Worm (Caenorhabditis elegans): Measurements from ENCODE around the gene hizr-1.

The hizr-1 gene

ce11 chrX:11310285-11310838, 7.7 kb upstream of the hizr-1 start, which contains the start of gene F08G12.5:
Gene F08G12.5, minus strand, starts transcription at chrX:11310285.
- TF ChIP-seq ces-1 (GFP tag; optimal IDR thresholded peaks at IDR 0.05): no peak
- TF ChIP-seq sptf-1 (tag; optimal IDR thresholded peaks at IDR 0.05): no peak
- TF ChIP-seq unc-39 (tag; optimal IDR thresholded peaks at IDR 0.05): no peak
- TF ChIP-seq blmp-1 (tag; optimal IDR thresholded peaks at IDR 0.05): no peak
- no peak for TF ChIP-seq ceh-39 (tag; optimal IDR thresholded peaks at IDR 0.05)
- TF ChIP-seq bed-3 (GFP tag; optimal IDR thresholded peaks at IDR 0.05): no peak
- TF ChIP-seq ztf-11 (tag; optimal IDR thresholded peaks at IDR 0.05): no peak
- TF ChIP-seq lsy-2 (tag; optimal IDR thresholded peaks at IDR 0.05): no peak
- TF ChIP-seq elt-1 (tag; optimal IDR thresholded peaks at IDR 0.05; ENCODE audit: borderline replicate concordance, insufficient read depth): no peak
- no peak for TF ChIP-seq nhr-237 (tag; optimal IDR thresholded peaks at IDR 0.05)
- no peak for TF ChIP-seq snpc-4 (tag; optimal IDR thresholded peaks at IDR 0.05)
- no peak for TF ChIP-seq elt-3 (tag; optimal IDR thresholded peaks at IDR 0.05)
- no peak for TF ChIP-seq zip-8 (tag; optimal IDR thresholded peaks at IDR 0.05)
- no peak for TF ChIP-seq M03D4.4 (tag; optimal IDR thresholded peaks at IDR 0.05)
- no peak for TF ChIP-seq sem-2 (GFP tag; optimal IDR thresholded peaks at IDR 0.05)
- TF ChIP-seq mep-1 (tag; optimal IDR thresholded peaks at IDR 0.05): no peak
- no peak for TF ChIP-seq cnd-1 (tag; optimal IDR thresholded peaks at IDR 0.05)

- TF ChIP-seq nhr-28 (tag; optimal IDR thresholded peaks at IDR 0.05) (no peak), sem-2 (GFP tag; optimal IDR thresholded peaks at IDR 0.05) (no peak), tbx-8 (GFP tag; optimal IDR thresholded peaks at IDR 0.05) (no peak), M03D4.4 (tag; optimal IDR thresholded peaks at IDR 0.05) (no peak), lin-13 (tag; optimal IDR thresholded peaks at IDR 0.05) (no peak), zip-8 (tag; optimal IDR thresholded peaks at IDR 0.05) (no peak), hlh-1 (tag; optimal IDR thresholded peaks at IDR 0.05) (no peak), nhr-237 (tag; optimal IDR thresholded peaks at IDR 0.05) (no peak), ham-2 (GFP tag; optimal IDR thresholded peaks at IDR 0.05) (no peak), unc-120 (tag; optimal IDR thresholded peaks at IDR 0.05; ENCODE audit: poor library complexity, severe bottlenecking) (no peak), cnd-1 (tag; optimal IDR thresholded peaks at IDR 0.05) (no peak), elt-3 (tag; optimal IDR thresholded peaks at IDR 0.05) (no peak), nhr-12 (tag; optimal IDR thresholded peaks at IDR 0.05) (no peak), unc-62 (GFP tag; optimal IDR thresholded peaks at IDR 0.05) (no peak), sptf-1 (tag; optimal IDR thresholded peaks at IDR 0.05) (no peak), flh-1 (GFP tag; optimal IDR thresholded peaks at IDR 0.05) (no peak)
Observed at ce11 chrX:11315392-11315791, 2.7 kb upstream of the hizr-1 start, which contains the start of gene F08G12.11. Gene F08G12.11, minus strand, starts transcription at chrX:11315572.

DNA sequence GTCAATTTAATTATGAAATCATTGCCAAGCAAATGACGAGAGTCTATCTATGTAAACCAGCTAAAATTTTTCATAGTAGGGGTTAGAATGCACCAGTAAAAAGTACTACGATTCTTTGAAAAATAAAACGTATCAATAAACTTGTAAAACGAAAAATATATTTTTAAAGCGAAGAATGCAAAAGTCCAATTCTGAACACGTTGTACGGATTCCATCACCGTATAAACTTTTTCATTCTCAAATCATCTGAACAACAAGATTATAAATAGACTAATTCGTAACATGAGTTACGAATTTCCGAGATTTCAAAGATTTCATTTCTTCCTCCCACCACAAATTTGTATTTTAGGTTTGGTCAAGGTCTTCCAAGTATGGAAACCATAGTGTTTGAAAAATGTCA, 1.3 kb upstream of the hizr-1 start, which contains the start of gene nlp-57:
TSS of gene nlp-57 (plus strand) at position 301 of the 400 bp plus-strand sequence.
- no peak for TF ChIP-seq nhr-237 (tag; optimal IDR thresholded peaks at IDR 0.05)
- no peak for TF ChIP-seq blmp-1 (tag; optimal IDR thresholded peaks at IDR 0.05)
- no peak for TF ChIP-seq lin-13 (tag; optimal IDR thresholded peaks at IDR 0.05)
- no peak for TF ChIP-seq elt-1 (tag; optimal IDR thresholded peaks at IDR 0.05; ENCODE audit: borderline replicate concordance, insufficient read depth)
- no peak for TF ChIP-seq ceh-83 (GFP tag; optimal IDR thresholded peaks at IDR 0.05)
- TF ChIP-seq nhr-12 (tag; optimal IDR thresholded peaks at IDR 0.05): no peak
- no peak for TF ChIP-seq lin-32 (GFP tag; optimal IDR thresholded peaks at IDR 0.05)
- no peak for TF ChIP-seq elt-3 (tag; optimal IDR thresholded peaks at IDR 0.05)
- no peak for TF ChIP-seq ceh-43 (GFP tag; optimal IDR thresholded peaks at IDR 0.05)
- no peak for TF ChIP-seq unc-120 (tag; optimal IDR thresholded peaks at IDR 0.05; ENCODE audit: poor library complexity, severe bottlenecking)
- TF ChIP-seq sptf-1 (tag; optimal IDR thresholded peaks at IDR 0.05): no peak
- no peak for TF ChIP-seq zip-8 (tag; optimal IDR thresholded peaks at IDR 0.05)
- no peak for TF ChIP-seq ces-1 (GFP tag; optimal IDR thresholded peaks at IDR 0.05)
- no peak for TF ChIP-seq flh-1 (GFP tag; optimal IDR thresholded peaks at IDR 0.05)
- no peak for TF ChIP-seq drap-1 (GFP tag; optimal IDR thresholded peaks at IDR 0.05)
- TF ChIP-seq cnd-1 (tag; optimal IDR thresholded peaks at IDR 0.05): no peak
- no peak for TF ChIP-seq mab-5 (tag; optimal IDR thresholded peaks at IDR 0.05)
- no peak for TF ChIP-seq snpc-4 (tag; optimal IDR thresholded peaks at IDR 0.05)
- no peak for TF ChIP-seq mls-2 (tag; optimal IDR thresholded peaks at IDR 0.05)
- no peak for TF ChIP-seq unc-39 (tag; optimal IDR thresholded peaks at IDR 0.05)

- TF ChIP-seq elt-1 (tag; optimal IDR thresholded peaks at IDR 0.05; ENCODE audit: borderline replicate concordance, insufficient read depth) (no peak), tbx-8 (GFP tag; optimal IDR thresholded peaks at IDR 0.05) (no peak), nhr-2 (tag; optimal IDR thresholded peaks at IDR 0.05) (no peak), blmp-1 (tag; optimal IDR thresholded peaks at IDR 0.05) (no peak), M03D4.4 (tag; optimal IDR thresholded peaks at IDR 0.05) (no peak), cnd-1 (tag; optimal IDR thresholded peaks at IDR 0.05) (no peak), unc-120 (tag; optimal IDR thresholded peaks at IDR 0.05; ENCODE audit: poor library complexity, severe bottlenecking) (no peak), nhr-28 (tag; optimal IDR thresholded peaks at IDR 0.05) (no peak), lin-13 (tag; optimal IDR thresholded peaks at IDR 0.05) (no peak), nhr-12 (tag; optimal IDR thresholded peaks at IDR 0.05) (no peak), flh-1 (GFP tag; optimal IDR thresholded peaks at IDR 0.05) (no peak), ceh-83 (GFP tag; optimal IDR thresholded peaks at IDR 0.05) (no peak), mep-1 (tag; optimal IDR thresholded peaks at IDR 0.05) (no peak), hlh-1 (tag; optimal IDR thresholded peaks at IDR 0.05) (no peak), unc-39 (tag; optimal IDR thresholded peaks at IDR 0.05) (no peak), unc-62 (GFP tag; optimal IDR thresholded peaks at IDR 0.05) (no peak), lin-32 (GFP tag; optimal IDR thresholded peaks at IDR 0.05) (no peak), lsy-2 (tag; optimal IDR thresholded peaks at IDR 0.05) (no peak), ceh-43 (GFP tag; optimal IDR thresholded peaks at IDR 0.05) (no peak)
Observed at ce11 chrX:11323225-11323624, 5.1 kb downstream of the hizr-1 start.

Measured in whole organism, mixed stage, embryonic.